Worm (Caenorhabditis elegans): ENCODE measurements around the gene him-14.

ce11 chrII:7054987-7055386, 14.8 kb downstream of the him-14 start, which contains the start of gene ZK1127.3:
- TF ChIP-seq him-1 (tag; optimal IDR thresholded peaks at IDR 0.05) = no peak
- no peak for TF ChIP-seq W03F9.2 (tag; optimal IDR thresholded peaks at IDR 0.05)
